Worm (Caenorhabditis elegans): ENCODE data around the gene ugt-19.

ce11 chrIV:6054833-6055232, 24.9 kb downstream of the ugt-19 start:
- TF ChIP-seq fkh-10 (GFP tag; optimal IDR thresholded peaks at IDR 0.05) (peak; percentile 75), jun-1 (tag; optimal IDR thresholded peaks at IDR 0.05) (no peak), unc-62 (GFP tag; optimal IDR thresholded peaks at IDR 0.05) (no peak), nhr-25 (tag; optimal IDR thresholded peaks at IDR 0.05) (no peak), daf-12 (tag; optimal IDR thresholded peaks at IDR 0.05) (no peak)
